Worm (Caenorhabditis elegans): ENCODE results near the gene nadk-2.
A peak's percentile ranks its signal among the peaks of the same experiment; 100 is the strongest.

DNA sequence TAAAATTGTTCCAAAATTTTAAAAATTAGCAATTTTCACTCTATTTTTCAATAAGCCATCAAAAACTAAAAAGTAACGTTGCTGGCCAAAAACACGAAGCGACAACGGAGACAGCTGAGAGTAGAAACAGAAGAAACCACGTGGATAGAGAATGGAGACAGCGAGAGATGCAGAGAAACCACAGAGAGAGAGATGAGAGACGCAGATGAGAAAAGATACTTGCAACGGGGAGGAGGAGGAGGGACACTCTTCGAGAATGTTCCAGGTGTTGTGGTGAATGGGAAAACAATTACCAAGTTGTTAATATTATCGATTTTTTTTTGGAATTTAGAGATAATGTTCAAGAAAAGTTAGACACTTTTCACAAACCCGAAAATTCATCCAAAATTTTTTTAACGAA, 53.0 kb downstream of the nadk-2 start:
- TF ChIP-seq sox-4 (tag; optimal IDR thresholded peaks at IDR 0.05): no peak
- TF ChIP-seq Y22D7AL.16 (tag; optimal IDR thresholded peaks at IDR 0.05): no peak
- no peak for TF ChIP-seq fkh-10 (GFP tag; optimal IDR thresholded peaks at IDR 0.05)
- peak; percentile 70 for TF ChIP-seq ceh-14 (tag; optimal IDR thresholded peaks at IDR 0.05)
- TF ChIP-seq pag-3 (tag; optimal IDR thresholded peaks at IDR 0.05; ENCODE audit: borderline replicate concordance): no peak
- TF ChIP-seq nhr-11 (tag; optimal IDR thresholded peaks at IDR 0.05): no peak
- no peak for TF ChIP-seq dmd-4 (tag; optimal IDR thresholded peaks at IDR 0.05; ENCODE audit: borderline replicate concordance)
- TF ChIP-seq pha-4 (tag; optimal IDR thresholded peaks at IDR 0.05): no peak
- peak; percentile 52 for TF ChIP-seq ceh-2 (tag; optimal IDR thresholded peaks at IDR 0.05)
- peak; percentile 99 for TF ChIP-seq rnt-1 (tag; optimal IDR thresholded peaks at IDR 0.05)
